Fruit fly (Drosophila melanogaster): ENCODE data around the gene TSG101.
A peak's percentile ranks its signal among the peaks of the same experiment; 100 is the strongest.

Gene TSG101

dm6 chr3L:16803708-16804350 lies 38.3 kb upstream of the TSG101 start (continued):
- TF ChIP-seq vvl (GFP tag; IDR thresholded peaks at IDR 0.05) (peak; percentile 29; the same call in 1 of the 2 replicates), ems (GFP tag; optimal IDR thresholded peaks at IDR 0.05) (peak; percentile 33), HmgZ (tag; optimal IDR thresholded peaks at IDR 0.05) (peak; percentile 36), CG8290 (GFP tag; optimal IDR thresholded peaks at IDR 0.05) (no peak), CG8290 (tag; optimal IDR thresholded peaks at IDR 0.05) (peak in 1 of 2 experiments; percentile 55), Side (GFP tag; optimal IDR thresholded peaks at IDR 0.05) (no peak), CG6765 (GFP tag; optimal IDR thresholded peaks at IDR 0.05) (peak; percentile 55), CG15011 (GFP tag; optimal IDR thresholded peaks at IDR 0.05) (peak; percentile 28), ham (GFP tag; IDR thresholded peaks at IDR 0.05) (no peak), cato (GFP tag; optimal IDR thresholded peaks at IDR 0.05; ENCODE audit: borderline replicate concordance) (no peak), ara (GFP tag; IDR thresholded peaks at IDR 0.05) (0 out of 2 replicates have a peak, but pooled peaks have one; percentile 15), CG9817 (tag; optimal IDR thresholded peaks at IDR 0.05) (peak; percentile 10), NfI (GFP tag; optimal IDR thresholded peaks at IDR 0.05) (peak; percentile 38), ap (GFP tag; IDR thresholded peaks at IDR 0.05) (no peak), CG16813 (GFP tag; IDR thresholded peaks at IDR 0.05; ENCODE audit: partially characterized antibody) (no peak), CG3847 (GFP tag; IDR thresholded peaks at IDR 0.05) (peak; percentile 30; the same call in 1 of the 2 replicates), CG15601 (tag; optimal IDR thresholded peaks at IDR 0.05) (no peak), CG8765 (GFP tag; IDR thresholded peaks at IDR 0.05) (no peak), CG1602 (GFP tag; optimal IDR thresholded peaks at IDR 0.05) (no peak), ab (GFP tag; optimal IDR thresholded peaks at IDR 0.05) (no peak), lab (GFP tag; optimal IDR thresholded peaks at IDR 0.05) (peak; percentile 72), CG2875 (GFP tag; optimal IDR thresholded peaks at IDR 0.05) (peak; percentile 18), Sry-β (GFP tag; optimal IDR thresholded peaks at IDR 0.05) (no peak), CG6854 (GFP tag; optimal IDR thresholded peaks at IDR 0.05) (peak; percentile 25), nau (GFP tag; optimal IDR thresholded peaks at IDR 0.05) (peak; percentile 44), row (GFP tag; IDR thresholded peaks at IDR 0.05) (no peak), CG5953 (GFP tag; IDR thresholded peaks at IDR 0.05) (peak; percentile 41; the same call in 1 of the 2 replicates), CG6175 (GFP tag; IDR thresholded peaks at IDR 0.05) (peak; percentile 44; the same call in 1 of the 3 replicates), Fer2 (tag; optimal IDR thresholded peaks at IDR 0.05) (peak; percentile 44), CG34422 (GFP tag; IDR thresholded peaks at IDR 0.05) (peak; percentile 38; the same call in 1 of the 3 replicates), toy (GFP tag; IDR thresholded peaks at IDR 0.05) (no peak), CG8478 (optimal IDR thresholded peaks at IDR 0.05) (no peak), ttk (GFP tag; IDR thresholded peaks at IDR 0.05) (0 out of 2 replicates have a peak, but pooled peaks have one; percentile 7), Mrtf (GFP tag; IDR thresholded peaks at IDR 0.05) (no peak), da (GFP tag; optimal IDR thresholded peaks at IDR 0.05) (no peak), CG13296 (GFP tag; optimal IDR thresholded peaks at IDR 0.05) (peak; percentile 76), NFAT (GFP tag; IDR thresholded peaks at IDR 0.05) (no peak), Dbx (GFP tag; IDR thresholded peaks at IDR 0.05) (peak; percentile 47; the same call in 1 of the 3 replicates), CG7357 (GFP tag; IDR thresholded peaks at IDR 0.05) (no peak), HLH54F (GFP tag; optimal IDR thresholded peaks at IDR 0.05) (no peak), CG9932 (GFP tag; IDR thresholded peaks at IDR 0.05) (no peak), Nf-YC (tag; optimal IDR thresholded peaks at IDR 0.05) (no peak), schlank (tag; optimal IDR thresholded peaks at IDR 0.05) (peak; percentile 66), CG34376 (GFP tag; optimal IDR thresholded peaks at IDR 0.05) (peak; percentile 75), dan (GFP tag; IDR thresholded peaks at IDR 0.05) (no peak), CG2889 (GFP tag; IDR thresholded peaks at IDR 0.05) (no peak), lilli (GFP tag; optimal IDR thresholded peaks at IDR 0.05) (no peak), gcm (GFP tag; optimal IDR thresholded peaks at IDR 0.05) (peak; percentile 38), CG2202 (tag; optimal IDR thresholded peaks at IDR 0.05) (no peak), dmrt99B (tag; optimal IDR thresholded peaks at IDR 0.05) (peak; percentile 61), corto (GFP tag; optimal IDR thresholded peaks at IDR 0.05) (peak; percentile 63)
